Worm (Caenorhabditis elegans) whole organism, L4/young adult: ENCODE measurements around the gene ptc-3.

Experiments used
- W03F9.2 ChIP-seq: fragments of 150-350 bp; optimal IDR thresholded peaks from 2 replicates; lab custom pipeline; 2014; ENCODE audit warnings: missing biosample characterization, missing genetic modification characterization
- dao-5 ChIP-seq: sonication (generic microtip); optimal IDR thresholded peaks from 2 replicates; lab custom pipeline; 2016; ENCODE audit warnings: missing genotype, missing genetic modification characterization, moderate library complexity, missing compliant biosample characterization
- him-1 ChIP-seq: sonication (generic microtip); optimal IDR thresholded peaks from 2 replicates; lab custom pipeline; 2016; ENCODE audit warnings: missing genotype, missing genetic modification reagents, missing genetic modification characterization, missing compliant biosample characterization

Gene ptc-3

ce11 chrII:2852493-2852892 lies at the start of gene ptc-3:
TSS of gene ptc-3 (minus strand) at chrII:2852593.
- TF ChIP-seq dao-5 (tag; lab: Kevin White, UChicago) (no peak), W03F9.2 (tag; lab: Kevin White, UChicago) (no peak), him-1 (tag; lab: Kevin White, UChicago) (no peak)

ce11 chrII:2901158-2901557 lies 48.8 kb upstream of the ptc-3 start:
- TF ChIP-seq W03F9.2 (tag; lab: Kevin White, UChicago) (no peak), dao-5 (tag; lab: Kevin White, UChicago) (no peak), him-1 (tag; lab: Kevin White, UChicago) (no peak)

- TF ChIP-seq W03F9.2 (tag; lab: Kevin White, UChicago) (no peak), dao-5 (tag; lab: Kevin White, UChicago) (no peak), him-1 (tag; lab: Kevin White, UChicago) (no peak)
Observed at ce11 chrII:2900248-2900647, 47.9 kb upstream of the ptc-3 start, which contains the start of gene ubc-26. TSS of gene ubc-26 (minus strand) at chrII:2900348.

ce11 chrII:2894295-2894694 lies 41.9 kb upstream of the ptc-3 start, which contains the start of gene sqv-2:
TSS of gene sqv-2 (minus strand) at chrII:2894395.
- TF ChIP-seq dao-5 (tag; lab: Kevin White, UChicago) (no peak), him-1 (tag; lab: Kevin White, UChicago) (no peak), W03F9.2 (tag; lab: Kevin White, UChicago) (no peak)

ce11 chrII:2888957-2889630 lies 36.7 kb upstream of the ptc-3 start, which contains the start of gene pinn-1:
TSS of gene pinn-1 (minus strand) at chrII:2889007.
- no peak for TF ChIP-seq dao-5 (tag; lab: Kevin White, UChicago)
- peak; percentile 55 for TF ChIP-seq him-1 (tag; lab: Kevin White, UChicago)
- TF ChIP-seq W03F9.2 (tag; lab: Kevin White, UChicago): peak; percentile 71

- TF ChIP-seq W03F9.2 (tag; lab: Kevin White, UChicago) (no peak), dao-5 (tag; lab: Kevin White, UChicago) (no peak), him-1 (tag; lab: Kevin White, UChicago) (no peak)
Observed at ce11 chrII:2885518-2886449, 33.4 kb upstream of the ptc-3 start.

- TF ChIP-seq dao-5 (tag; lab: Kevin White, UChicago) (no peak), him-1 (tag; lab: Kevin White, UChicago) (no peak), W03F9.2 (tag; lab: Kevin White, UChicago) (no peak)
Observed at ce11 chrII:2884810-2885209, 32.4 kb upstream of the ptc-3 start, which contains the start of gene pigw-1. TSS of gene pigw-1 (minus strand) at chrII:2884910.

- TF ChIP-seq dao-5 (tag; lab: Kevin White, UChicago) (no peak), him-1 (tag; lab: Kevin White, UChicago) (no peak), W03F9.2 (tag; lab: Kevin White, UChicago) (no peak)
Observed at ce11 chrII:2881088-2881487, 28.7 kb upstream of the ptc-3 start.

ce11 chrII:2878909-2879308 lies 26.5 kb upstream of the ptc-3 start:
- TF ChIP-seq W03F9.2 (tag; lab: Kevin White, UChicago): no peak

- TF ChIP-seq dao-5 (tag; lab: Kevin White, UChicago): no peak
- TF ChIP-seq W03F9.2 (tag; lab: Kevin White, UChicago): no peak
- TF ChIP-seq him-1 (tag; lab: Kevin White, UChicago): no peak
Observed at ce11 chrII:2874801-2875200, 22.4 kb upstream of the ptc-3 start, which contains the start of gene Y110A2AL.1. TSS of gene Y110A2AL.1 (plus strand) at chrII:2875101.

ce11 chrII:2871816-2872215 lies 19.4 kb upstream of the ptc-3 start, which contains the start of gene Y110A2AL.10:
TSS of gene Y110A2AL.10 (minus strand) at chrII:2871916.
- TF ChIP-seq him-1 (tag; lab: Kevin White, UChicago) (no peak), dao-5 (tag; lab: Kevin White, UChicago) (no peak), W03F9.2 (tag; lab: Kevin White, UChicago) (no peak)

- no peak for TF ChIP-seq W03F9.2 (tag; lab: Kevin White, UChicago)
- TF ChIP-seq him-1 (tag; lab: Kevin White, UChicago): no peak
Observed at ce11 chrII:2867701-2868100, 15.3 kb upstream of the ptc-3 start, which contains the start of gene Y110A2AL.2. TSS of gene Y110A2AL.2 (plus strand) at chrII:2868001.

ce11 chrII:2866541-2867124 lies 14.2 kb upstream of the ptc-3 start, which contains the start of the genes Y110A2AL.9 and Y110A2AL.3:
TSS of gene Y110A2AL.9 (minus strand) at chrII:2866641.
TSS of gene Y110A2AL.3 (plus strand) at chrII:2867074.
- TF ChIP-seq him-1 (tag; lab: Kevin White, UChicago) (no peak), W03F9.2 (tag; lab: Kevin White, UChicago) (no peak), dao-5 (tag; lab: Kevin White, UChicago) (no peak)
